Worm (Caenorhabditis elegans): ENCODE measurements around the gene agr-1.

agr-1 gene

ce11 chrII:6742614-6743013 is 32.4 kb downstream of the agr-1 start, which contains the start of gene F41G3.6:
Gene F41G3.6 (plus strand): TSS chrII:6742914.
- TF ChIP-seq zfp-2 (tag; optimal IDR thresholded peaks at IDR 0.05), result no peak
- no peak for TF ChIP-seq R02D3.7 (tag; optimal IDR thresholded peaks at IDR 0.05)
- no peak for TF ChIP-seq dpl-1 (GFP tag; optimal IDR thresholded peaks at IDR 0.05)
- TF ChIP-seq zfp-3 (GFP tag; conservative IDR thresholded peaks at IDR 0.05), result no peak
- no peak for TF ChIP-seq lin-39 (tag; optimal IDR thresholded peaks at IDR 0.05)
- TF ChIP-seq aly-2 (tag; optimal IDR thresholded peaks at IDR 0.05), result no peak
- TF ChIP-seq madf-5 (GFP tag; IDR thresholded peaks at IDR 0.05), result no peak
- TF ChIP-seq snpc-4 (tag; optimal IDR thresholded peaks at IDR 0.05), result no peak
- no peak for TF ChIP-seq F10B5.3 (tag; optimal IDR thresholded peaks at IDR 0.05)
- no peak for TF ChIP-seq nhr-111 (GFP tag; optimal IDR thresholded peaks at IDR 0.05)
- TF ChIP-seq F44E2.7 (GFP tag; IDR thresholded peaks at IDR 0.05), result no peak
- no peak for TF ChIP-seq jun-1 (tag; optimal IDR thresholded peaks at IDR 0.05)
- no peak for TF ChIP-seq ceh-62 (tag; optimal IDR thresholded peaks at IDR 0.05)
- no peak for TF ChIP-seq mes-2 (tag; optimal IDR thresholded peaks at IDR 0.05; ENCODE audit: poor library complexity, severe bottlenecking)
- TF ChIP-seq nhr-11 (tag; optimal IDR thresholded peaks at IDR 0.05), result no peak
- TF ChIP-seq F49E8.2 (tag; optimal IDR thresholded peaks at IDR 0.05; ENCODE audit: borderline replicate concordance), result no peak
- TF ChIP-seq set-16 (GFP tag; IDR thresholded peaks at IDR 0.05), result no peak
- no peak for TF ChIP-seq Y105C5A.15 (GFP tag; IDR thresholded peaks at IDR 0.05)
- TF ChIP-seq sdz-12 (GFP tag; optimal IDR thresholded peaks at IDR 0.05), result no peak
- no peak for TF ChIP-seq nhr-28 (tag; optimal IDR thresholded peaks at IDR 0.05)

ce11 chrII:6741428-6741827 is 33.5 kb downstream of the agr-1 start, which contains the start of gene exos-8:
Gene exos-8 (plus strand): TSS chrII:6741691.
- TF ChIP-seq lsy-2 (tag; optimal IDR thresholded peaks at IDR 0.05), result peak in 1 of 2 experiments; percentile 85
- peak; percentile 33 for TF ChIP-seq lin-13 (GFP tag; optimal IDR thresholded peaks at IDR 0.05)
- TF ChIP-seq F26F4.8 (GFP tag; conservative IDR thresholded peaks at IDR 0.05), result no peak
- no peak for TF ChIP-seq F49E8.2 (tag; optimal IDR thresholded peaks at IDR 0.05; ENCODE audit: borderline replicate concordance)
- TF ChIP-seq hif-1 (tag; optimal IDR thresholded peaks at IDR 0.05), result peak in 1 of 2 experiments; percentile 78
- TF ChIP-seq lin-38 (GFP tag; IDR thresholded peaks at IDR 0.05), result peak; percentile 96
- peak; percentile 55 for TF ChIP-seq dpl-1 (GFP tag; optimal IDR thresholded peaks at IDR 0.05)
- TF ChIP-seq ZK337.2 (GFP tag; IDR thresholded peaks at IDR 0.05), result peak; percentile 65; the same call in 1 of the 2 replicates
- TF ChIP-seq vab-7 (GFP tag; IDR thresholded peaks at IDR 0.05), result 0 out of 2 replicates have a peak, but pooled peaks have one; percentile 28
- TF ChIP-seq mxl-3 (GFP tag; optimal IDR thresholded peaks at IDR 0.05), result peak; percentile 59
- TF ChIP-seq unc-62 (GFP tag; optimal IDR thresholded peaks at IDR 0.05 in 1 of 2), result peak in 1 of 2 experiments; percentile 32
- no peak for TF ChIP-seq unc-62 (tag; optimal IDR thresholded peaks at IDR 0.05)
- TF ChIP-seq daf-19 (GFP tag; conservative IDR thresholded peaks at IDR 0.05), result no peak
- TF ChIP-seq ceh-32 (tag; optimal IDR thresholded peaks at IDR 0.05; ENCODE audit: poor library complexity), result no peak
- TF ChIP-seq hmg-1.1 (GFP tag; IDR thresholded peaks at IDR 0.05), result peak; percentile 58; the same call in 1 of the 2 replicates
- peak; percentile 77 for TF ChIP-seq T20F7.1 (GFP tag; optimal IDR thresholded peaks at IDR 0.05)
- peak; percentile 51; the same call in 1 of the 2 replicates for TF ChIP-seq dmd-9 (GFP tag; IDR thresholded peaks at IDR 0.05)
- peak; percentile 95 for TF ChIP-seq unc-130 (GFP tag; optimal IDR thresholded peaks at IDR 0.05)
- TF ChIP-seq set-16 (GFP tag; IDR thresholded peaks at IDR 0.05), result no peak
- TF ChIP-seq zfp-2 (tag; optimal IDR thresholded peaks at IDR 0.05), result no peak
- no peak for TF ChIP-seq mdl-1 (tag; optimal IDR thresholded peaks at IDR 0.05)
- TF ChIP-seq mes-2 (tag; optimal IDR thresholded peaks at IDR 0.05; ENCODE audit: poor library complexity, severe bottlenecking), result peak; percentile 96
- peak; percentile 80 for TF ChIP-seq nhr-77 (tag; optimal IDR thresholded peaks at IDR 0.05)
- peak; percentile 21 for TF ChIP-seq hlh-11 (tag; optimal IDR thresholded peaks at IDR 0.05)
- TF ChIP-seq rbr-2 (tag; optimal IDR thresholded peaks at IDR 0.05), result peak; percentile 65
- TF ChIP-seq nhr-28 (tag; optimal IDR thresholded peaks at IDR 0.05), result peak; percentile 66
- TF ChIP-seq tag-97 (GFP tag; IDR thresholded peaks at IDR 0.05), result no peak
